Fruit fly (Drosophila melanogaster): ENCODE data around the gene Sms.

- TF ChIP-seq eve (GFP tag; optimal IDR thresholded peaks at IDR 0.05) (no peak), br (optimal IDR thresholded peaks at IDR 0.05) (no peak), CG6791 (GFP tag; IDR thresholded peaks at IDR 0.05; ENCODE audit: partially characterized antibody) (no peak), CG10654 (GFP tag; optimal IDR thresholded peaks at IDR 0.05) (no peak)
Measured at dm6 chr3L:12276495-12276894, 556 bp downstream of the Sms start.

Data from whole organism, embryonic.